Fruit fly (Drosophila melanogaster) whole organism, embryonic: Measurements from ENCODE around the gene LysD.

ENCODE experiments used
- Atf6 ChIP-seq: fragments of 200-800 bp; sonication (Bioruptor generic); IDR thresholded peaks from 2 replicates; pipeline ENCODE4 v1.3.6; 2022; ENCODE audit warnings: missing biosample characterization, missing genetic modification characterization
- CG10147 ChIP-seq: fragments of 200-800 bp; sonication (Bioruptor generic); optimal IDR thresholded peaks from 2 replicates; lab custom pipeline; 2019; ENCODE audit warnings: missing biosample characterization, mild to moderate bottlenecking, missing genetic modification characterization, moderate library complexity
- CG10366 ChIP-seq: fragments of 200-800 bp; sonication (Bioruptor generic); IDR thresholded peaks from 2 replicates; pipeline ENCODE4 v1.3.6; 2022; ENCODE audit warnings: missing biosample characterization, missing genetic modification characterization
- CG12659 ChIP-seq: fragments of 200-800 bp; sonication (Bioruptor generic); optimal IDR thresholded peaks from 3 replicates; lab custom pipeline; 2017; ENCODE audit warnings: mild to moderate bottlenecking, missing biosample characterization, missing genetic modification reagents, missing genetic modification characterization
- CG13296 ChIP-seq: fragments of 200-800 bp; sonication (Bioruptor generic); optimal IDR thresholded peaks from 3 replicates; lab custom pipeline; 2018; ENCODE audit warnings: missing biosample characterization, mild to moderate bottlenecking, missing genetic modification characterization
- CG13775 ChIP-seq: fragments of 200-800 bp; sonication (Bioruptor generic); optimal IDR thresholded peaks from 3 replicates; lab custom pipeline; 2017; ENCODE audit warnings: missing biosample characterization, mild to moderate bottlenecking, missing genetic modification characterization
- CG14014 ChIP-seq: fragments of 200-800 bp; sonication (Bioruptor generic); IDR thresholded peaks from 2 replicates; pipeline ENCODE4 v1.3.6; 2022; ENCODE audit warnings: missing biosample characterization, missing genetic modification characterization
- CG14441 ChIP-seq: fragments of 200-800 bp; sonication (Bioruptor generic); IDR thresholded peaks from 2 replicates; pipeline ENCODE4 v1.3.6; 2022; ENCODE audit warnings: missing biosample characterization, missing genetic modification characterization
- CG14667 ChIP-seq: fragments of 200-800 bp; sonication (Bioruptor generic); IDR thresholded peaks from 2 replicates; pipeline ENCODE4 v1.3.6; 2022; ENCODE audit warnings: missing biosample characterization, missing genetic modification characterization
- CG17385 ChIP-seq: fragments of 200-800 bp; sonication (Bioruptor generic); optimal IDR thresholded peaks from 3 replicates; lab custom pipeline; 2018; ENCODE audit warnings: missing biosample characterization, mild to moderate bottlenecking, missing genetic modification characterization
- CG17802 ChIP-seq: fragments of 200-800 bp; sonication (Bioruptor generic); optimal IDR thresholded peaks from 2 replicates; lab custom pipeline; 2018; ENCODE audit warnings: missing biosample characterization, mild to moderate bottlenecking, missing genetic modification characterization, moderate library complexity
- CG30020 ChIP-seq: fragments of 200-800 bp; optimal IDR thresholded peaks from 2 replicates; lab custom pipeline; 2019; ENCODE audit warnings: missing biosample characterization, mild to moderate bottlenecking, missing genetic modification characterization, moderate library complexity
- CG31388 ChIP-seq: fragments of 200-800 bp; sonication (Bioruptor generic); optimal IDR thresholded peaks from 2 replicates; lab custom pipeline; 2016; ENCODE audit warnings: missing biosample characterization, missing genetic modification characterization
- CG4424 ChIP-seq: fragments of 200-800 bp; sonication (Bioruptor generic); optimal IDR thresholded peaks from 3 replicates; lab custom pipeline; 2016; ENCODE audit warnings: missing biosample characterization, missing genetic modification characterization
- CG6813 ChIP-seq: fragments of 200-800 bp; sonication (Bioruptor generic); optimal IDR thresholded peaks from 2 replicates; lab custom pipeline; 2017; ENCODE audit warnings: missing biosample characterization, missing genetic modification characterization, mild to moderate bottlenecking, moderate library complexity, missing genetic modification reagents
- CG8388 ChIP-seq: fragments of 200-800 bp; sonication (Bioruptor generic); optimal IDR thresholded peaks from 2 replicates; lab custom pipeline; 2019; ENCODE audit warnings: missing biosample characterization, mild to moderate bottlenecking, missing genetic modification characterization, moderate library complexity
- CG8765 ChIP-seq: fragments of 200-800 bp; sonication (Bioruptor generic); IDR thresholded peaks from 2 replicates; pipeline ENCODE4 v1.3.6; 2022; ENCODE audit warnings: missing biosample characterization, missing genetic modification characterization
- CoRest ChIP-seq: fragments of 200-800 bp; sonication (Bioruptor generic); optimal IDR thresholded peaks from 3 replicates; lab custom pipeline; 2018; ENCODE audit warnings: missing biosample characterization, mild to moderate bottlenecking, missing genetic modification characterization, moderate library complexity
- Dbx ChIP-seq: fragments of 200-800 bp; sonication (Bioruptor generic); IDR thresholded peaks from 3 replicates; pipeline ENCODE4 v1.3.6; 2022; ENCODE audit warnings: missing biosample characterization, missing genetic modification characterization
- Dek ChIP-seq: fragments of 200-800 bp; sonication (Bioruptor generic); optimal IDR thresholded peaks from 3 replicates; lab custom pipeline; 2019; ENCODE audit warnings: missing biosample characterization, mild to moderate bottlenecking, missing genetic modification characterization, moderate library complexity
- Dref ChIP-seq: fragments of 200-800 bp; sonication (Bioruptor generic); IDR thresholded peaks from 2 replicates; pipeline ENCODE4 v1.3.6; 2022; ENCODE audit warnings: missing biosample characterization, missing genetic modification characterization
- Elba2 ChIP-seq: fragments of 200-800 bp; sonication (Bioruptor generic); optimal IDR thresholded peaks from 3 replicates; lab custom pipeline; 2016; ENCODE audit warnings: missing biosample characterization, missing genetic modification characterization
- Hmx ChIP-seq: fragments of 200-800 bp; sonication (Bioruptor generic); optimal IDR thresholded peaks from 2 replicates; lab custom pipeline; 2016; ENCODE audit warnings: missing biosample characterization, missing genetic modification characterization
- Stat92E ChIP-seq, 3 experiments: fragments of >200 bp in 2 of 3; fragments of 200-800 bp in 1 of 3; sonication (Bioruptor generic) in 1 of 3; optimal IDR thresholded peaks; 2 replicates each; lab custom pipeline; 2017 to 2019; ENCODE audit warnings: missing biosample characterization in 3 of 3, missing genetic modification characterization in 3 of 3, mild to moderate bottlenecking in 1 of 3, moderate library complexity in 1 of 3
- az2 ChIP-seq: fragments of 200-800 bp; sonication (Bioruptor generic); optimal IDR thresholded peaks from 3 replicates; lab custom pipeline; 2016; ENCODE audit warnings: missing biosample characterization, missing genetic modification characterization
- chn ChIP-seq: fragments of 200-800 bp; sonication (Bioruptor generic); optimal IDR thresholded peaks from 2 replicates; lab custom pipeline; 2016; ENCODE audit warnings: missing biosample characterization, missing genetic modification characterization
- ci ChIP-seq: fragments of 200-800 bp; sonication (Bioruptor generic); IDR thresholded peaks from 3 replicates; pipeline ENCODE4 v1.3.6; 2022; ENCODE audit warnings: missing biosample characterization, missing genetic modification characterization
- cwo ChIP-seq: fragments of 200-800 bp; sonication (Bioruptor generic); optimal IDR thresholded peaks from 3 replicates; lab custom pipeline; 2017; ENCODE audit warnings: missing biosample characterization, missing genetic modification characterization, mild to moderate bottlenecking, moderate library complexity, missing genetic modification reagents
- dm ChIP-seq: fragments of 200-800 bp; sonication (Bioruptor generic); optimal IDR thresholded peaks from 3 replicates; lab custom pipeline; 2016; ENCODE audit warnings: missing biosample characterization, missing genetic modification characterization
- dysf ChIP-seq: fragments of 200-800 bp; sonication (Bioruptor generic); IDR thresholded peaks from 3 replicates; pipeline ENCODE4 v1.3.6; 2022; ENCODE audit warnings: missing biosample characterization, missing genetic modification characterization
- en ChIP-seq: fragments of 200-800 bp; sonication (Bioruptor generic); optimal IDR thresholded peaks from 2 replicates; lab custom pipeline; 2016; ENCODE audit warnings: missing biosample characterization, missing genetic modification characterization
- esg ChIP-seq: fragments of 200-800 bp; sonication (Bioruptor generic); conservative IDR thresholded peaks from 2 replicates; pipeline ENCODE4 v1.3.6; 2022; ENCODE audit warnings: missing biosample characterization, missing genetic modification characterization
- eve ChIP-seq, 2 experiments: fragments of >200 bp; optimal IDR thresholded peaks; 2 replicates each; lab custom pipeline; 2017; ENCODE audit warnings: missing biosample characterization in 2 of 2, missing genetic modification characterization in 2 of 2
- exex ChIP-seq: fragments of 200-800 bp; sonication (Bioruptor generic); optimal IDR thresholded peaks from 4 replicates; lab custom pipeline; 2018; ENCODE audit warnings: missing biosample characterization, mild to moderate bottlenecking, missing genetic modification characterization, moderate library complexity
- fd3F ChIP-seq: fragments of 200-800 bp; sonication (Bioruptor generic); optimal IDR thresholded peaks from 2 replicates; lab custom pipeline; 2018; ENCODE audit warnings: missing biosample characterization, mild to moderate bottlenecking, missing genetic modification characterization, moderate library complexity
- fu2 ChIP-seq: fragments of 200-800 bp; sonication (Bioruptor generic); optimal IDR thresholded peaks from 2 replicates; lab custom pipeline; 2016; ENCODE audit warnings: missing biosample characterization, missing genetic modification characterization
- grau ChIP-seq: fragments of 200-800 bp; optimal IDR thresholded peaks from 3 replicates; lab custom pipeline; 2019; ENCODE audit warnings: missing biosample characterization, mild to moderate bottlenecking, missing genetic modification characterization, moderate library complexity
- ham ChIP-seq: fragments of 200-800 bp; sonication (Bioruptor generic); IDR thresholded peaks from 2 replicates; pipeline ENCODE4 v1.3.6; 2022; ENCODE audit warnings: missing biosample characterization, missing genetic modification characterization
- jigr1 ChIP-seq: fragments of 200-800 bp; sonication (Bioruptor generic); IDR thresholded peaks from 3 replicates; pipeline ENCODE4 v1.3.6; 2022; ENCODE audit warnings: missing biosample characterization, missing genetic modification characterization
- ken ChIP-seq: fragments of 200-800 bp; sonication (Bioruptor generic); IDR thresholded peaks from 3 replicates; pipeline ENCODE4 v1.3.6; 2022; ENCODE audit warnings: missing biosample characterization, missing genetic modification characterization
- lbe ChIP-seq: fragments of 200-800 bp; sonication (Bioruptor generic); optimal IDR thresholded peaks from 2 replicates; lab custom pipeline; 2016; ENCODE audit warnings: missing biosample characterization, mild to moderate bottlenecking, missing genetic modification characterization
- pb ChIP-seq: fragments of 200-800 bp; sonication (Bioruptor generic); optimal IDR thresholded peaks from 3 replicates; lab custom pipeline; 2016; ENCODE audit warnings: missing biosample characterization, missing genetic modification characterization
- pfk ChIP-seq: fragments of 200-800 bp; sonication (Bioruptor generic); optimal IDR thresholded peaks from 2 replicates; lab custom pipeline; 2018; ENCODE audit warnings: missing biosample characterization, mild to moderate bottlenecking, missing genetic modification characterization, moderate library complexity
- pita ChIP-seq: fragments of 200-800 bp; sonication (Bioruptor generic); optimal IDR thresholded peaks from 2 replicates; lab custom pipeline; 2017; ENCODE audit warnings: missing biosample characterization, mild to moderate bottlenecking, missing genetic modification characterization
- sd ChIP-seq: fragments of 200-800 bp; sonication (Bioruptor generic); optimal IDR thresholded peaks from 3 replicates; lab custom pipeline; 2018; ENCODE audit warnings: missing biosample characterization, mild to moderate bottlenecking, missing genetic modification characterization, moderate library complexity
- so ChIP-seq: fragments of 200-800 bp; sonication (Bioruptor generic); IDR thresholded peaks from 3 replicates; pipeline ENCODE4 v1.3.6; 2022; ENCODE audit warnings: missing biosample characterization, missing genetic modification characterization
- sob ChIP-seq: fragments of 200-800 bp; sonication (Bioruptor generic); IDR thresholded peaks from 2 replicates; pipeline ENCODE4 v1.3.6; 2022; ENCODE audit warnings: missing biosample characterization, missing genetic modification characterization
- tgo ChIP-seq: fragments of 200-800 bp; sonication (Bioruptor generic); IDR thresholded peaks from 3 replicates; pipeline ENCODE4 v1.3.6; 2022; ENCODE audit warnings: missing biosample characterization, missing genetic modification characterization
- zen ChIP-seq: fragments of 200-800 bp; sonication (Bioruptor generic); optimal IDR thresholded peaks from 3 replicates; lab custom pipeline; 2018; ENCODE audit warnings: missing biosample characterization, mild to moderate bottlenecking, missing genetic modification characterization, moderate library complexity

Gene LysD

dm6 chr3L:1211096-1211495 lies at the start of gene LysD:
TSS of gene LysD (minus strand) at chr3L:1211196.
- TF ChIP-seq eve (GFP tag; optimal IDR thresholded peaks at IDR 0.05; lab: Kevin White, UChicago) (no peak), exex (tag; lab: Kevin White, UChicago) (peak; percentile 1)

- TF ChIP-seq ci (GFP tag; lab: Robert Waterston, UW) (no peak), esg (peak; percentile 29), so (GFP tag; lab: Robert Waterston, UW) (no peak), Stat92E (GFP tag; optimal IDR thresholded peaks at IDR 0.05; lab: Kevin White, UChicago) (no peak), CG10147 (GFP tag; lab: Kevin White, UChicago) (peak; percentile 8), Dek (tag; lab: Kevin White, UChicago) (peak; percentile 28), tgo (peak; percentile 17; the same call in 2 of the 3 replicates), Dbx (no peak), ham (no peak), pfk (no peak), Elba2 (GFP tag; lab: Kevin White, UChicago) (no peak), Hmx (GFP tag; lab: Kevin White, UChicago) (no peak), en (GFP tag; lab: Kevin White, UChicago) (no peak), jigr1 (GFP tag; lab: Robert Waterston, UW) (no peak), CG31388 (GFP tag; lab: Kevin White, UChicago) (no peak), grau (tag; lab: Kevin White, UChicago) (peak; percentile 58), CG17385 (GFP tag; lab: Kevin White, UChicago) (peak; percentile 15), CG4424 (GFP tag; lab: Kevin White, UChicago) (no peak), Atf6 (GFP tag; lab: Robert Waterston, UW) (peak; percentile 66; the same call in 1 of the 2 replicates), CG6813 (no peak), lbe (GFP tag; lab: Kevin White, UChicago) (no peak), sd (tag; lab: Kevin White, UChicago) (peak; percentile 18), CoRest (peak; percentile 40), dm (no peak), CG17802 (tag; lab: Kevin White, UChicago) (no peak), CG8765 (GFP tag; lab: Robert Waterston, UW) (no peak), cwo (GFP tag; lab: Kevin White, UChicago) (peak; percentile 61), az2 (GFP tag; lab: Kevin White, UChicago) (no peak), CG13775 (GFP tag; lab: Kevin White, UChicago) (no peak), ken (GFP tag; lab: Robert Waterston, UW) (no peak), CG14014 (peak; percentile 62; the same call in 1 of the 2 replicates), CG12659 (peak; percentile 17), Dref (no peak), CG10366 (peak; percentile 22; the same call in 1 of the 2 replicates), CG13296 (peak; percentile 37), sob (GFP tag; lab: Robert Waterston, UW) (peak; percentile 49; the same call in 1 of the 2 replicates), dysf (GFP tag; lab: Robert Waterston, UW) (peak; percentile 62; the same call in 2 of the 3 replicates), pita (no peak), CG14667 (GFP tag; lab: Robert Waterston, UW) (no peak), CG30020 (tag; lab: Kevin White, UChicago) (no peak), CG8388 (GFP tag; lab: Kevin White, UChicago) (no peak), fd3F (GFP tag; lab: Kevin White, UChicago) (peak; percentile 43), fu2 (GFP tag; lab: Kevin White, UChicago) (no peak), pb (no peak), zen (no peak), CG14441 (GFP tag; lab: Robert Waterston, UW) (peak; percentile 41; the same call in 1 of the 2 replicates), chn (GFP tag; lab: Kevin White, UChicago) (no peak)
These were observed 47.6 kb upstream of the LysD start for dm6 chr3L:1258547-1258946.
